Fruit fly (Drosophila melanogaster): ENCODE measurements around the gene Rb97D.

Rb97D gene

DNA sequence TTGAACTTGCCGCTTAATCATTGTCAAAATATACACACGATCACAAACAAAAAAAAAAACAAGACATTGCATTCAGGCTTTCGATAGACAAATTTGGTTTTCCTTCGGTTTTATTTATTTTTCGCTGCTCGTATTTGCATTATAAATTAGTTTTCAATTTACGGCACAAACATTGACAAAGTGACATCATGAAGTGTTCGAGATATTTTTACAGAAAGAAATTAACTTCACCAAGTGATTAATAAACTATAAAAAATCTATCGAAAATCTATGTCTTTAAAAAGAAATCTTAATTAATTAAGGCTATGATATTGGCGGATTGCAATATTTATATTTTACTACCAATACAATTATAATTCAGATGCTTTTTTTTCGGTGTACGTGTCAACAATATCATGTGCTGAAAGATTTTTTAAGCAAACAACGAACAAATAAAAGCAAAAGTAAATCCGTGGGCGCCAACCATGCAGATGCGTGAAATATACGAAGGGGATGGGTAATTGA lies 48.3 kb upstream of the Rb97D start (continued):
- peak; percentile 33 for TF ChIP-seq CG15696 (tag; optimal IDR thresholded peaks at IDR 0.05)
- TF ChIP-seq mirr (GFP tag; optimal IDR thresholded peaks at IDR 0.05) = no peak
- TF ChIP-seq phol (tag; optimal IDR thresholded peaks at IDR 0.05) = peak; percentile 53
- peak; percentile 55 for TF ChIP-seq caup (GFP tag; optimal IDR thresholded peaks at IDR 0.05; ENCODE audit: severe bottlenecking)
- no peak for TF ChIP-seq CG17612 (GFP tag; IDR thresholded peaks at IDR 0.05)
- TF ChIP-seq CG17361 (GFP tag; IDR thresholded peaks at IDR 0.05) = peak; percentile 81
- TF ChIP-seq row (GFP tag; IDR thresholded peaks at IDR 0.05) = 0 out of 3 replicates have a peak, but pooled peaks have one; percentile 14
- TF ChIP-seq Fer2 (tag; optimal IDR thresholded peaks at IDR 0.05) = peak; percentile 37
- peak; percentile 35 for TF ChIP-seq ind (GFP tag; optimal IDR thresholded peaks at IDR 0.05)
- TF ChIP-seq Rx (GFP tag; IDR thresholded peaks at IDR 0.05) = no peak
- TF ChIP-seq her (GFP tag; optimal IDR thresholded peaks at IDR 0.05) = no peak
- TF ChIP-seq D (optimal IDR thresholded peaks at IDR 0.05) = no peak
- peak; percentile 20 for TF ChIP-seq D (GFP tag; optimal IDR thresholded peaks at IDR 0.05)
- TF ChIP-seq CG6813 (GFP tag; optimal IDR thresholded peaks at IDR 0.05) = peak; percentile 76
- TF ChIP-seq CG34376 (GFP tag; optimal IDR thresholded peaks at IDR 0.05) = no peak
- peak; percentile 64 for TF ChIP-seq Rfx (GFP tag; IDR thresholded peaks at IDR 0.05)
- TF ChIP-seq tin (GFP tag; optimal IDR thresholded peaks at IDR 0.05) = peak; percentile 14
- TF ChIP-seq CoRest (tag; optimal IDR thresholded peaks at IDR 0.05) = peak; percentile 40
- TF ChIP-seq Nf-YC (tag; optimal IDR thresholded peaks at IDR 0.05) = peak; percentile 56
- TF ChIP-seq gem (tag; optimal IDR thresholded peaks at IDR 0.05) = peak; percentile 73
- peak; percentile 24; the same call in 1 of the 3 replicates for TF ChIP-seq zfh1 (GFP tag; IDR thresholded peaks at IDR 0.05)

DNA sequence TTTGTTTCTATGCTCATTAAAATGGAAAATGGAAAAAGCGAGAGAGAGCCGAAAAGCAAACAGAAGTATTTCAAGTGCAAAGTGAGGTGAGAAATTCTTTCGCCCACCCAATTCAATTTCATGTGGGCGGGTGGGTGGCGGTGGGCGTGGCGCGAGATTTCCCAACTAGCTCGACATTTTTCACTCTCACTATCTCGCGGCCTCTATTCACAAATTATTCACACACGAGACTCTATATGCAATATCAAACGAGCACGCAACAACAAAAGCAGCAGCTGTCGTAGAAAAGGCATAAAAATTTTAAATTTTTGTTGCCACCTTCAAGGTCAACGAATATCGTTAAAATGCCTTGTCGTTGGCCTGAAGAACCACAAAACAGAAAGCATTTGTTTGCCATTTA lies 43.3 kb upstream of the Rb97D start:
- TF ChIP-seq cwo (GFP tag; optimal IDR thresholded peaks at IDR 0.05) (peak; percentile 27), vvl (GFP tag; IDR thresholded peaks at IDR 0.05) (0 out of 2 replicates have a peak, but pooled peaks have one; percentile 32), Fer3 (tag; optimal IDR thresholded peaks at IDR 0.05) (no peak), wek (GFP tag; optimal IDR thresholded peaks at IDR 0.05) (no peak), Ravus (GFP tag; IDR thresholded peaks at IDR 0.05) (no peak), CG5180 (GFP tag; optimal IDR thresholded peaks at IDR 0.05) (peak; percentile 8), CG9797 (GFP tag; optimal IDR thresholded peaks at IDR 0.05) (no peak), CG12391 (tag; optimal IDR thresholded peaks at IDR 0.05) (no peak), shn (GFP tag; optimal IDR thresholded peaks at IDR 0.05) (no peak), CG18599 (GFP tag; optimal IDR thresholded peaks at IDR 0.05) (no peak), chinmo (GFP tag; IDR thresholded peaks at IDR 0.05; ENCODE audit: partially characterized antibody) (peak; percentile 77; the same call in 1 of the 4 replicates), chn (GFP tag; optimal IDR thresholded peaks at IDR 0.05) (no peak), slp2 (GFP tag; optimal IDR thresholded peaks at IDR 0.05) (no peak), pho (GFP tag; optimal IDR thresholded peaks at IDR 0.05) (no peak), grn (GFP tag; optimal IDR thresholded peaks at IDR 0.05) (no peak), cas (GFP tag; IDR thresholded peaks at IDR 0.05) (0 out of 2 replicates have a peak, but pooled peaks have one; percentile 7), Drgx (GFP tag; IDR thresholded peaks at IDR 0.05) (no peak), kni (GFP tag; optimal IDR thresholded peaks at IDR 0.05) (no peak), ttk (GFP tag; IDR thresholded peaks at IDR 0.05) (no peak), yki (optimal IDR thresholded peaks at IDR 0.05) (no peak), sd (tag; optimal IDR thresholded peaks at IDR 0.05) (peak; percentile 83), nau (GFP tag; optimal IDR thresholded peaks at IDR 0.05) (peak; percentile 17), ewg (GFP tag; optimal IDR thresholded peaks at IDR 0.05) (no peak), D19A (tag; optimal IDR thresholded peaks at IDR 0.05) (no peak), slou (GFP tag; optimal IDR thresholded peaks at IDR 0.05) (no peak), CG9215 (GFP tag; IDR thresholded peaks at IDR 0.05) (no peak), gce (GFP tag; IDR thresholded peaks at IDR 0.05) (no peak), CG31365 (tag; optimal IDR thresholded peaks at IDR 0.05) (no peak), sr (GFP tag; IDR thresholded peaks at IDR 0.05) (peak; percentile 94), BtbVII (GFP tag; optimal IDR thresholded peaks at IDR 0.05) (no peak), CG1024 (GFP tag; IDR thresholded peaks at IDR 0.05) (no peak)
